Worm (Caenorhabditis elegans): ENCODE data around the gene F55C9.14.

DNA sequence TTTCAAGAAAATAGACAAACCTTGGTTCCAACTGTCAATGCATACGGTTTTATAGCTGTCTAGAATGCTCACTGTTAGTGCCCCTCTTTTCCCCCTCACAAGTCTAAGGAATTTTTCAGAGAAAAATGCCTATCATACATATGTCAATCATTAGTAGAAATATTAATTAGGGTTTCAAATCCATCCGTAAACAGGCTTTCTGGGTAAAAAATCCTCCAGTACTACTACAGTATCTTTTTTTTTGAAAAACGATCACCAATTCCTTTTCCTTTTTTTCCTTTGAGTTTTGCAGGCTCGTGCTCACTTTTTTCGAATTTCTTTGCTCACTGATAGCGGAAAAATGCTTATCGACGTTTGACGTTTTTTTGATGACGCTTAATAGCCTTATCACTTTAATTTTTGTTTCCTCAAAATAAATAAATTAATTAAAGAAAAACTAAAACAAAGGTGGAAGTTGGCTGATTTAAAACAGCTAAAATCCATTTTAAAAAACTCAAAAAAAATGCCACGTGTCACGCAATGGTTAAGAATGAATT, 20.2 kb downstream of the F55C9.14 start, which contains the start of gene C43D7.7:
- TF ChIP-seq sea-1 (GFP tag; conservative IDR thresholded peaks at IDR 0.05) (no peak), flt-1 (GFP tag; IDR thresholded peaks at IDR 0.05) (no peak), ama-1 (optimal IDR thresholded peaks at IDR 0.05) (no peak), hmg-4 (GFP tag; optimal IDR thresholded peaks at IDR 0.05) (no peak), B0310.2 (tag; optimal IDR thresholded peaks at IDR 0.05) (no peak), F13C5.2 (tag; optimal IDR thresholded peaks at IDR 0.05) (no peak), pes-1 (GFP tag; IDR thresholded peaks at IDR 0.05) (no peak)

Data from whole organism, early embryonic.